Fruit fly (Drosophila melanogaster) whole organism, wandering third instar larva: ENCODE measurements around the gene Ddx56.
A peak's percentile ranks its signal among the peaks of the same experiment; 100 is the strongest.

ENCODE experiments used
- Abd-B ChIP-seq: fragments of >200 bp; optimal IDR thresholded peaks from 2 replicates; lab custom pipeline; 2017; ENCODE audit warnings: missing biosample characterization, missing genetic modification characterization
- CG32264 ChIP-seq: fragments of 200-800 bp; sonication (Bioruptor generic); optimal IDR thresholded peaks from 2 replicates; lab custom pipeline; 2016; ENCODE audit warnings: missing biosample characterization, missing genetic modification characterization
- CG9705 ChIP-seq: fragments of 200-800 bp; sonication (Bioruptor generic); optimal IDR thresholded peaks from 2 replicates; lab custom pipeline; 2018; ENCODE audit warnings: missing biosample characterization, mild to moderate bottlenecking, missing genetic modification characterization
- CrebA ChIP-seq: fragments of 200-800 bp; sonication (Bioruptor generic); optimal IDR thresholded peaks from 2 replicates; lab custom pipeline; 2016; ENCODE audit warnings: missing biosample characterization, mild to moderate bottlenecking, missing genetic modification characterization, borderline replicate concordance
- Dfd ChIP-seq: fragments of >200 bp; optimal IDR thresholded peaks from 2 replicates; lab custom pipeline; 2017; ENCODE audit warnings: missing biosample characterization, missing genetic modification characterization
- Dif ChIP-seq: fragments of 200-275, 200-300 bp; sonication (Bioruptor generic); optimal IDR thresholded peaks from 2 replicates; lab custom pipeline; 2018; ENCODE audit warnings: missing biosample characterization, missing genetic modification characterization; ENCODE audit not compliant: partially characterized antibody
- GATAd ChIP-seq: sonication (Bioruptor generic); optimal IDR thresholded peaks from 2 replicates; lab custom pipeline; 2016; ENCODE audit warnings: missing biosample characterization, missing genetic modification characterization
- HLH106 ChIP-seq: fragments of 200-800 bp; optimal IDR thresholded peaks from 3 replicates; lab custom pipeline; 2019; ENCODE audit warnings: missing biosample characterization, mild to moderate bottlenecking, missing genetic modification characterization, moderate library complexity
- Hnf4 ChIP-seq: fragments of 200-800 bp; sonication (Bioruptor generic); optimal IDR thresholded peaks from 2 replicates; lab custom pipeline; 2016; ENCODE audit warnings: missing biosample characterization, mild to moderate bottlenecking, missing genetic modification characterization
- Hr78 ChIP-seq: fragments of >200 bp; optimal IDR thresholded peaks from 2 replicates; lab custom pipeline; 2017; ENCODE audit warnings: missing biosample characterization, missing genetic modification characterization
- Hr83 ChIP-seq: fragments of 200-300 bp; sonication (Bioruptor generic); optimal IDR thresholded peaks from 2 replicates; lab custom pipeline; 2016; ENCODE audit warnings: missing biosample characterization, mild to moderate bottlenecking, missing genetic modification characterization, moderate library complexity; ENCODE audit not compliant: poor library complexity, severe bottlenecking
- Jra ChIP-seq: sonication (Bioruptor generic); optimal IDR thresholded peaks from 2 replicates; lab custom pipeline; 2016; ENCODE audit warnings: missing biosample characterization, missing genetic modification characterization
- Mio ChIP-seq: sonication (Bioruptor generic); optimal IDR thresholded peaks from 2 replicates; lab custom pipeline; 2016; ENCODE audit warnings: missing biosample characterization, missing genetic modification characterization
- Myc ChIP-seq: fragments of >200 bp; optimal IDR thresholded peaks from 2 replicates; lab custom pipeline; 2017
- N ChIP-seq: fragments of >200 bp; optimal IDR thresholded peaks from 2 replicates; lab custom pipeline; 2018; ENCODE audit warnings: missing biosample characterization, missing external identifiers, missing genetic modification characterization
- OdsH ChIP-seq: fragments of 200-800 bp; sonication (Bioruptor generic); optimal IDR thresholded peaks from 2 replicates; lab custom pipeline; 2016; ENCODE audit warnings: missing biosample characterization, mild to moderate bottlenecking, missing genetic modification characterization
- Rel ChIP-seq, 2 experiments: fragments of 200-800 bp; sonication (Bioruptor generic) in 1 of 2; optimal IDR thresholded peaks; 2 replicates in 1 of 2; 3 replicates in 1 of 2; lab custom pipeline; 2016 to 2019; ENCODE audit warnings: mild to moderate bottlenecking in 2 of 2, missing biosample characterization in 2 of 2, missing genetic modification characterization in 2 of 2, moderate library complexity in 1 of 2
- Sp1 ChIP-seq: fragments of 200-800 bp; sonication (Bioruptor generic); optimal IDR thresholded peaks from 3 replicates; lab custom pipeline; 2019; ENCODE audit warnings: missing biosample characterization, mild to moderate bottlenecking, missing genetic modification characterization, moderate library complexity
- Vsx2 ChIP-seq: fragments of 200-300, 225-300 bp; sonication (Bioruptor generic); optimal IDR thresholded peaks from 2 replicates; lab custom pipeline; 2018; ENCODE audit warnings: missing biosample characterization, missing genetic modification characterization; ENCODE audit not compliant: partially characterized antibody
- br ChIP-seq: fragments of 200-800 bp; sonication (Bioruptor generic); optimal IDR thresholded peaks from 2 replicates; lab custom pipeline; 2016; ENCODE audit warnings: missing biosample characterization, missing genetic modification characterization
- brk ChIP-seq: fragments of 200-800 bp; sonication (Bioruptor generic); optimal IDR thresholded peaks from 2 replicates; lab custom pipeline; 2016; ENCODE audit warnings: missing biosample characterization, mild to moderate bottlenecking, missing genetic modification characterization
- dl ChIP-seq, 2 experiments: fragments of 175-275, 200-275 bp in 1 of 2; fragments of 200-275 bp in 1 of 2; sonication (Bioruptor generic); optimal IDR thresholded peaks; lab custom pipeline; 2018; ENCODE audit warnings: mild to moderate bottlenecking in 2 of 2, missing biosample characterization in 2 of 2, missing genetic modification characterization in 2 of 2, moderate library complexity in 2 of 2; ENCODE audit not compliant: partially characterized antibody in 2 of 2, insufficient read depth in 1 of 2
- dmrt93B ChIP-seq: fragments of 200-800 bp; sonication (Bioruptor generic); optimal IDR thresholded peaks from 2 replicates; lab custom pipeline; 2018; ENCODE audit warnings: missing biosample characterization, mild to moderate bottlenecking, missing genetic modification characterization
- dsf ChIP-seq: sonication (Bioruptor generic); optimal IDR thresholded peaks from 2 replicates; lab custom pipeline; 2016; ENCODE audit warnings: missing biosample characterization, missing genetic modification characterization, borderline replicate concordance
- ey ChIP-seq: fragments of 200-800 bp; sonication (Bioruptor generic); optimal IDR thresholded peaks from 2 replicates; lab custom pipeline; 2016; ENCODE audit warnings: missing biosample characterization, missing genetic modification characterization
- foxo ChIP-seq, 2 experiments: fragments of 200-800 bp; sonication (Bioruptor generic); optimal IDR thresholded peaks; 2 replicates in 1 of 2; 3 replicates in 1 of 2; lab custom pipeline; 2016 to 2017; ENCODE audit warnings: missing biosample characterization in 2 of 2, missing genetic modification characterization in 2 of 2
- fru ChIP-seq: fragments of 200-800 bp; sonication (Bioruptor generic); optimal IDR thresholded peaks from 3 replicates; lab custom pipeline; 2016; ENCODE audit warnings: missing biosample characterization, mild to moderate bottlenecking, missing genetic modification characterization
- h ChIP-seq: fragments of 200-800 bp; sonication (Bioruptor generic); optimal IDR thresholded peaks from 3 replicates; lab custom pipeline; 2016; ENCODE audit warnings: missing biosample characterization, mild to moderate bottlenecking, missing genetic modification characterization
- jim ChIP-seq: fragments of 175-275, 200-325 bp; sonication (Bioruptor generic); optimal IDR thresholded peaks from 2 replicates; lab custom pipeline; 2016; ENCODE audit warnings: missing biosample characterization, mild to moderate bottlenecking, missing genetic modification characterization
- lola ChIP-seq: fragments of >200 bp; optimal IDR thresholded peaks from 2 replicates; lab custom pipeline; 2017; ENCODE audit warnings: missing biosample characterization, missing genetic modification characterization
- pan ChIP-seq: fragments of >200 bp; optimal IDR thresholded peaks from 2 replicates; lab custom pipeline; 2017
- psq ChIP-seq: fragments of 200-800 bp; sonication (Bioruptor generic); optimal IDR thresholded peaks from 3 replicates; lab custom pipeline; 2017; ENCODE audit warnings: missing biosample characterization, mild to moderate bottlenecking, missing genetic modification characterization, moderate library complexity
- rgr ChIP-seq: fragments of 200-800 bp; sonication (Bioruptor generic); optimal IDR thresholded peaks from 3 replicates; lab custom pipeline; 2016; ENCODE audit warnings: missing biosample characterization, mild to moderate bottlenecking, missing genetic modification characterization
- sage ChIP-seq: fragments of 200-800 bp; sonication (Bioruptor generic); optimal IDR thresholded peaks from 2 replicates; lab custom pipeline; 2016; ENCODE audit warnings: missing biosample characterization, mild to moderate bottlenecking, missing genetic modification characterization
- sv ChIP-seq: fragments of 200-800 bp; sonication (Bioruptor generic); optimal IDR thresholded peaks from 3 replicates; lab custom pipeline; 2016; ENCODE audit warnings: missing biosample characterization, missing genetic modification characterization
- tai ChIP-seq: sonication (Bioruptor generic); optimal IDR thresholded peaks from 2 replicates; lab custom pipeline; 2016; ENCODE audit warnings: missing biosample characterization, missing genetic modification characterization
- usp ChIP-seq: fragments of >200 bp; optimal IDR thresholded peaks from 2 replicates; lab custom pipeline; 2017; ENCODE audit warnings: missing biosample characterization, missing genetic modification characterization
- woc ChIP-seq: sonication (Bioruptor generic); optimal IDR thresholded peaks from 2 replicates; lab custom pipeline; 2016; ENCODE audit warnings: missing biosample characterization, mild to moderate bottlenecking, missing genetic modification characterization

Ddx56 gene

DNA sequence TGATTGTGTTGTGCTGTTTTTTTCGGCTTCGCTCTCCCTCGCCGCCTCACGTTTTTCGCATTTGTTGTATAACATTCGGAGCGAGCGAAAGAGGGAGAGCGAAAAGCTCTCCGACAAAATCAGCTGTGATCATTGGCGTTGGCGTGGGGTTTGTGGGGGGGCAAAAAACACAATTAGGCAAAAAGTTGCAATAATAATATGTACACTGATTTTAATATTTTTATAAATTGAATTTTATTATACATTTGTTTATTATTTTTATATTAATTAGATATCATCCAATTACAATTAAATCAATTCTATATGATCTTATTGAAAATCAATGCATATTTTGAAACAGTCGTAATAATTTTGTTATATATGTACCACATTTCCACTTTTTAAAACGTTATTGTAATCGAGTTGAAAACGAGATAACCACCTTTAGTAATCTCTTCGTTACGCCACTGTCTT, 12.1 kb downstream of the Ddx56 start:
- TF ChIP-seq N (no peak), pan (lab: Kevin White, UChicago) (no peak), Sp1 (GFP tag; lab: Kevin White, UChicago) (peak; percentile 7), CrebA (no peak), sage (GFP tag; lab: Kevin White, UChicago) (no peak), lola (GFP tag; lab: Kevin White, UChicago) (no peak), Dfd (no peak), Mio (GFP tag; lab: Kevin White, UChicago) (no peak), usp (GFP tag; lab: Kevin White, UChicago) (no peak), dl (GFP tag; optimal IDR thresholded peaks at IDR 0.05; lab: Kevin White, UChicago; ENCODE audit: insufficient read depth in 1 of 2, partially characterized antibody in 2 of 2) (peak in 1 of 2 experiments; percentile 2), dsf (GFP tag; lab: Kevin White, UChicago) (no peak), foxo (GFP tag; optimal IDR thresholded peaks at IDR 0.05; lab: Kevin White, UChicago) (peak in 1 of 2 experiments; percentile 54), GATAd (GFP tag; lab: Kevin White, UChicago) (no peak), Myc (lab: Kevin White, UChicago) (no peak), brk (GFP tag; lab: Kevin White, UChicago) (no peak), HLH106 (peak; percentile 37), jim (no peak), tai (GFP tag; lab: Kevin White, UChicago) (no peak), CG32264 (GFP tag; lab: Kevin White, UChicago) (no peak), OdsH (GFP tag; lab: Kevin White, UChicago) (peak; percentile 6), CG9705 (GFP tag; lab: Kevin White, UChicago) (no peak), Hr78 (GFP tag; lab: Kevin White, UChicago) (no peak), Abd-B (no peak), fru (GFP tag; lab: Kevin White, UChicago) (peak; percentile 7), Vsx2 (no peak), Hnf4 (GFP tag; lab: Kevin White, UChicago) (no peak), rgr (GFP tag; lab: Kevin White, UChicago) (peak; percentile 31), Jra (GFP tag; lab: Kevin White, UChicago) (no peak), psq (peak; percentile 38), br (GFP tag; lab: Kevin White, UChicago) (no peak), dmrt93B (GFP tag; lab: Kevin White, UChicago) (no peak), ey (GFP tag; lab: Kevin White, UChicago) (no peak), Dif (GFP tag; lab: Kevin White, UChicago) (no peak), Rel (GFP tag; optimal IDR thresholded peaks at IDR 0.05; lab: Kevin White, UChicago) (no peak), Rel (tag; optimal IDR thresholded peaks at IDR 0.05; lab: Kevin White, UChicago) (no peak), Hr83 (no peak), woc (GFP tag; lab: Kevin White, UChicago) (no peak), h (GFP tag; lab: Kevin White, UChicago) (no peak), sv (GFP tag; lab: Kevin White, UChicago) (no peak)

- TF ChIP-seq Dif (GFP tag; lab: Kevin White, UChicago) (no peak), dmrt93B (GFP tag; lab: Kevin White, UChicago) (peak; percentile 29), Dfd (no peak), foxo (GFP tag; optimal IDR thresholded peaks at IDR 0.05; lab: Kevin White, UChicago) (peak in 1 of 2 experiments; percentile 63), lola (GFP tag; lab: Kevin White, UChicago) (no peak), ey (GFP tag; lab: Kevin White, UChicago) (peak; percentile 19), brk (GFP tag; lab: Kevin White, UChicago) (no peak), Mio (GFP tag; lab: Kevin White, UChicago) (peak; percentile 24), Hr78 (GFP tag; lab: Kevin White, UChicago) (no peak), Myc (lab: Kevin White, UChicago) (peak; percentile 19), dsf (GFP tag; lab: Kevin White, UChicago) (no peak), Hnf4 (GFP tag; lab: Kevin White, UChicago) (peak; percentile 70), fru (GFP tag; lab: Kevin White, UChicago) (peak; percentile 39), psq (peak; percentile 15), woc (GFP tag; lab: Kevin White, UChicago) (peak; percentile 1), N (no peak), GATAd (GFP tag; lab: Kevin White, UChicago) (no peak), sv (GFP tag; lab: Kevin White, UChicago) (peak; percentile 28), dl (GFP tag; optimal IDR thresholded peaks at IDR 0.05; lab: Kevin White, UChicago; ENCODE audit: insufficient read depth in 1 of 2, partially characterized antibody in 2 of 2) (no peak), CG32264 (GFP tag; lab: Kevin White, UChicago) (no peak), Sp1 (GFP tag; lab: Kevin White, UChicago) (peak; percentile 36), jim (no peak), Abd-B (no peak), sage (GFP tag; lab: Kevin White, UChicago) (no peak), HLH106 (no peak), tai (GFP tag; lab: Kevin White, UChicago) (peak; percentile 6), usp (GFP tag; lab: Kevin White, UChicago) (no peak), rgr (GFP tag; lab: Kevin White, UChicago) (peak; percentile 51), CG9705 (GFP tag; lab: Kevin White, UChicago) (peak; percentile 15), Jra (GFP tag; lab: Kevin White, UChicago) (peak; percentile 13), pan (lab: Kevin White, UChicago) (no peak), CrebA (no peak), Vsx2 (no peak), Hr83 (peak; percentile 76), br (GFP tag; lab: Kevin White, UChicago) (peak; percentile 2), h (GFP tag; lab: Kevin White, UChicago) (peak; percentile 54), Rel (GFP tag; optimal IDR thresholded peaks at IDR 0.05; lab: Kevin White, UChicago) (no peak), Rel (tag; optimal IDR thresholded peaks at IDR 0.05; lab: Kevin White, UChicago) (peak; percentile 38), OdsH (GFP tag; lab: Kevin White, UChicago) (no peak)
These were observed 13.9 kb downstream of the Ddx56 start, which contains the start of gene slgA for dm6 chrX:21373659-21374426. Gene slgA, plus strand, starts transcription at chrX:21374002.
